Fruit fly (Drosophila melanogaster) S2 (cell line): ENCODE data around the gene TotZ.
A peak's percentile ranks its signal among the peaks of the same experiment; 100 is the strongest.

Source experiments
- CG8478 ChIP-seq: fragments of >200 bp; optimal IDR thresholded peaks from 2 replicates; lab custom pipeline; 2018
- CTCF ChIP-seq, 2 experiments: fragments of >200 bp; optimal IDR thresholded peaks; 2 replicates each; lab custom pipeline; 2018

The TotZ gene

dm6 chr3R:20877436-20877835 lies at the start of gene TotZ:
Gene TotZ, plus strand, starts transcription at chr3R:20877736.
- TF ChIP-seq CTCF (optimal IDR thresholded peaks at IDR 0.05; lab: Kevin White, UChicago) (no peak), CG8478 (no peak)

dm6 chr3R:20828520-20829415 lies 48.8 kb upstream of the TotZ start:
- TF ChIP-seq CTCF (optimal IDR thresholded peaks at IDR 0.05; lab: Kevin White, UChicago) (peak in 1 of 2 experiments; percentile 12), CG8478 (no peak)

dm6 chr3R:20829416-20830131 lies 48.0 kb upstream of the TotZ start:
- no peak for TF ChIP-seq CTCF (optimal IDR thresholded peaks at IDR 0.05; lab: Kevin White, UChicago)

dm6 chr3R:20830153-20830695 lies 47.3 kb upstream of the TotZ start, which contains the start of gene Adss:
Gene Adss, minus strand, starts transcription at chr3R:20830580.
- peak; percentile 2 to 8 for TF ChIP-seq CTCF (optimal IDR thresholded peaks at IDR 0.05; lab: Kevin White, UChicago)
- no peak for TF ChIP-seq CG8478

dm6 chr3R:20830963-20831362 lies 46.6 kb upstream of the TotZ start, which contains the start of gene CG31223:
Gene CG31223, plus strand, starts transcription at chr3R:20831127.
- TF ChIP-seq CG8478 (no peak), CTCF (optimal IDR thresholded peaks at IDR 0.05; lab: Kevin White, UChicago) (no peak)

- no peak for TF ChIP-seq CG8478
- peak in 1 of 2 experiments; percentile 41 for TF ChIP-seq CTCF (optimal IDR thresholded peaks at IDR 0.05; lab: Kevin White, UChicago)
Measured at dm6 chr3R:20832689-20833524, 44.6 kb upstream of the TotZ start, which contains the start of gene Synd. Gene Synd, plus strand, starts transcription at chr3R:20832799.

- no peak for TF ChIP-seq CTCF (optimal IDR thresholded peaks at IDR 0.05; lab: Kevin White, UChicago)
- no peak for TF ChIP-seq CG8478
Measured at dm6 chr3R:20833664-20834063, 43.9 kb upstream of the TotZ start.

dm6 chr3R:20834770-20835183 lies 42.8 kb upstream of the TotZ start:
- no peak for TF ChIP-seq CG8478
- TF ChIP-seq CTCF (optimal IDR thresholded peaks at IDR 0.05; lab: Kevin White, UChicago): no peak

- no peak for TF ChIP-seq CTCF (optimal IDR thresholded peaks at IDR 0.05; lab: Kevin White, UChicago)
- no peak for TF ChIP-seq CG8478
Measured at dm6 chr3R:20835531-20835930, 42.0 kb upstream of the TotZ start.

- no peak for TF ChIP-seq CTCF (optimal IDR thresholded peaks at IDR 0.05; lab: Kevin White, UChicago)
- TF ChIP-seq CG8478: no peak
Measured at dm6 chr3R:20836257-20836856, 41.2 kb upstream of the TotZ start.

- TF ChIP-seq CG8478 (no peak), CTCF (optimal IDR thresholded peaks at IDR 0.05; lab: Kevin White, UChicago) (no peak)
Measured at dm6 chr3R:20837242-20837664, 40.3 kb upstream of the TotZ start.

- TF ChIP-seq CG8478 (no peak), CTCF (optimal IDR thresholded peaks at IDR 0.05; lab: Kevin White, UChicago) (no peak)
Measured at dm6 chr3R:20838787-20839186, 38.7 kb upstream of the TotZ start.

dm6 chr3R:20841840-20842239 lies 35.7 kb upstream of the TotZ start, which contains the start of gene CG15695:
Gene CG15695, plus strand, starts transcription at chr3R:20842140.
- no peak for TF ChIP-seq CTCF (optimal IDR thresholded peaks at IDR 0.05; lab: Kevin White, UChicago)

- TF ChIP-seq CTCF (optimal IDR thresholded peaks at IDR 0.05; lab: Kevin White, UChicago) (no peak), CG8478 (no peak)
Measured at dm6 chr3R:20845493-20845892, 32.0 kb upstream of the TotZ start.
